Fruit fly (Drosophila melanogaster) whole organism: Measurements from ENCODE around the gene corn.

Experiments
- CG8478 ChIP-seq: fragments of >200 bp; optimal IDR thresholded peaks from 2 replicates; lab custom pipeline; 2018; ENCODE audit warnings: inconsistent platforms
- Dll ChIP-seq: fragments of >200 bp; optimal IDR thresholded peaks from 2 replicates; lab custom pipeline; 2017
- pan ChIP-seq: fragments of >200 bp; optimal IDR thresholded peaks from 2 replicates; lab custom pipeline; 2017
- psq ChIP-seq: fragments of >200 bp; optimal IDR thresholded peaks from 2 replicates; lab custom pipeline; 2017
- usp ChIP-seq: fragments of >200 bp; optimal IDR thresholded peaks from 2 replicates; lab custom pipeline; 2017; ENCODE audit warnings: missing biosample characterization, missing genetic modification characterization, mixed read lengths

dm6 chr3L:7189668-7190200 lies 32.9 kb upstream of the corn start, which contains the start of gene Dscam2:
- TF ChIP-seq Dll (lab: Kevin White, UChicago) (no peak), pan (lab: Kevin White, UChicago) (no peak), psq (no peak), CG8478 (lab: Kevin White, UChicago) (no peak), usp (no peak)
